Fruit fly (Drosophila melanogaster): ENCODE measurements around the gene Oseg1.

Oseg1 gene

DNA sequence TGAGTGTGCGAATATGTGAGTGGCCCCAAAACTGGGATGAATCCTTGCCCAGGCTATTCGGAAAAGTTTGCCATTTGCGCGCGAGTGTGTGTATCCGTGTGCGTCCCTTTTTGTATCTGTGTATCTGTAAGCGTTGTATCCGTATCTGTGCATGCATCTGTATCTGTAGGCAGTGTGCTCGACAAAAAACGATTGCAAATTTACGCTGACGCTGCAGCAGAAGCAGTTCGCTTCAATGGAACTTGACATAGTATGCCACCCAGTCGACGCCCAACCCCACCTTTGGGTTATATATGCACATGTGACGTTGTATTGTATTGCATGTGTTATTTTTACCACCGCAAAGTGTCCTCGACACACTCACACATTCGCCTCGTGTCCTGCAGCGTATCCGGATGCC lies 16.4 kb downstream of the Oseg1 start:
- TF ChIP-seq psq (optimal IDR thresholded peaks at IDR 0.05), result no peak
- TF ChIP-seq Dll (optimal IDR thresholded peaks at IDR 0.05), result no peak
- TF ChIP-seq CG8478 (optimal IDR thresholded peaks at IDR 0.05), result no peak
- TF ChIP-seq pan (optimal IDR thresholded peaks at IDR 0.05), result no peak
- no peak for TF ChIP-seq usp (GFP tag; optimal IDR thresholded peaks at IDR 0.05)
- TF ChIP-seq EcR (GFP tag; optimal IDR thresholded peaks at IDR 0.05), result no peak

DNA sequence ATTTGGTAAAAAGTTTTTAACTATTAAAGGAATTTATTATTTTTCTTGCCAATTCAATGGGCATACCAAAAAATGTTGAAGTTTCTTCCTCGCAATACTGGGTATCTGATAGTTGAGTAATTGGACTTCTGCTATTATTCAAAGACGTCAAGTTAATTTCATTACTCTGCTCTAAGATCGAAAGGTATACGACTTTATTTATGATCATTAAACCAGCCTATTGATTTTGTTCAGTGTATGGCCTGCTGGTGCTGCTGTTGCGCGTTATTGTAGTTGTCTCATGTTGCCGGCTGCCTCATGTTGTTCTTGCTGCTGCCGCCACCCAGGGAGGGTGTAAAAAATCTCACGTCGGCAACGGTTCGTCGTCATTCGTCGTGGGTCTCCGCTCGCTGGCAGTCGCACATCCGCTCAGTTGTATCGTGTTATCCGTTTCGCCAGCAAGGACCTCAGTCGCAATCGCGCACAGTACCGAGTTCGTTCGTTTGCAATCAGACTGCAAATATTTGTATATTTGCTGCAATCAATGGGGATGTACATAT lies 16.9 kb downstream of the Oseg1 start, which contains the start of gene CG7120:
Gene CG7120 (plus strand): TSS at position 371 of the 539 bp plus-strand sequence.
- TF ChIP-seq psq (optimal IDR thresholded peaks at IDR 0.05), result no peak
- no peak for TF ChIP-seq CG8478 (optimal IDR thresholded peaks at IDR 0.05)
- TF ChIP-seq pan (optimal IDR thresholded peaks at IDR 0.05), result no peak
- TF ChIP-seq EcR (GFP tag; optimal IDR thresholded peaks at IDR 0.05), result no peak
- TF ChIP-seq usp (GFP tag; optimal IDR thresholded peaks at IDR 0.05), result no peak
- no peak for TF ChIP-seq Dll (optimal IDR thresholded peaks at IDR 0.05)

DNA sequence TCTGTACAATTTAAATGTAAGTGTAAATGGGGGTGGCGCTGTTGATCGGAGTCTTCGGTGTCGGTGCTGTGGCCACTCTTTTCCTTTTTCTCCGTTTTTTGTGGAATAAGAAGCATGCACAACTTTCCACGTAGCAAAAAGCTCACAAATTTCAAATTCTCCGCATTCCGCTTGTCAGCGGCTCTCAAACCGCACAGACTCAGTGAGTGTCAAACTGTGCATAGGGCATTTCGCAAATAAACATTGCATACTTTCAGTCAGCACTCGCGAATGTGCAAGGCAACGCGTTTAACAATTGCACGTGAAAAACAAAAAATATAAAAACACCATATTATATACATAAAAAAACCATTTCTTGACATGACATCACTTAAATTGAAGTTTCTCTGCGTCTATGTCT lies 17.7 kb downstream of the Oseg1 start:
- TF ChIP-seq CG8478 (optimal IDR thresholded peaks at IDR 0.05) (no peak), psq (optimal IDR thresholded peaks at IDR 0.05) (no peak), pan (optimal IDR thresholded peaks at IDR 0.05) (no peak), EcR (GFP tag; optimal IDR thresholded peaks at IDR 0.05) (no peak), usp (GFP tag; optimal IDR thresholded peaks at IDR 0.05) (no peak), Dll (optimal IDR thresholded peaks at IDR 0.05) (no peak)

DNA sequence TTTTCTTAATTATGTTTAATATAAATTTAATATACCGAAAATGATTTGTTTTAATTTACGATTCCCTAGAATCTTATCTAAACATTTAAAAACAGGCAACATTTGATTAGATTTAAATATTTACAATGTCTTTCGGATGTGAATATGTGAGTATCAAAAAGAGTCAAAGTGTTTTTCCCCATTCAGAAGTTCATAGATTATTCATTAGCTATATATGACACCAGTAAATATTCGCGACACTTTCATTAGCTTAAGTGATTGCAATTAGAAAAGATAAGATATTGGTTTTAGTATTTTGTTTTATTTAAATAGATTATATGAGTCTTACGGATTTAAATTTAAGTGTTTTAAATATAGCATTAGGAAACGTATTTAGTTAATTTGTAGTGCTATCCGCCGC lies 18.5 kb downstream of the Oseg1 start:
- TF ChIP-seq pan (optimal IDR thresholded peaks at IDR 0.05), result no peak
- TF ChIP-seq EcR (GFP tag; optimal IDR thresholded peaks at IDR 0.05), result no peak
- no peak for TF ChIP-seq psq (optimal IDR thresholded peaks at IDR 0.05)
- no peak for TF ChIP-seq Dll (optimal IDR thresholded peaks at IDR 0.05)
- no peak for TF ChIP-seq CG8478 (optimal IDR thresholded peaks at IDR 0.05)
- no peak for TF ChIP-seq usp (GFP tag; optimal IDR thresholded peaks at IDR 0.05)

DNA sequence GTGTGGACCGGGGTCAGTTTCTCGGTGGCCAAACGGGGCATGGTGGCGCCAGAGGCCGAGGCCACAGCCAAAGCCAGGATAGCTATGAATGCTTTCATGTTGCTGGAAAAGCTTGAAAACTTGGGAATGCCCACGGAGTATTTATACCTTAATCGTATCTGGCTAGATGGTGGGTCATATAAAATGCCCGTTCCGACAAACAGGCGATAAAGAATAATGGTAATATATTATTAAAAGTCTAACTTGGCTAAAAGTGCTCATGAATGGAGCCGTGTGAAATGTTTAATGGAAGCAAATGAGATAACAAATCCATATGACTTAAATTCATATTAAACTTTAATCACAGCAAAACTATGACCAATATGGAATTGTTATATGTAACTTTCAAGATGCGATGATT lies 19.1 kb downstream of the Oseg1 start, which contains the start of gene Jon66Cii:
Gene Jon66Cii (minus strand): TSS at position 101 of the 400 bp plus-strand sequence.
- TF ChIP-seq Dll (optimal IDR thresholded peaks at IDR 0.05), result no peak

DNA sequence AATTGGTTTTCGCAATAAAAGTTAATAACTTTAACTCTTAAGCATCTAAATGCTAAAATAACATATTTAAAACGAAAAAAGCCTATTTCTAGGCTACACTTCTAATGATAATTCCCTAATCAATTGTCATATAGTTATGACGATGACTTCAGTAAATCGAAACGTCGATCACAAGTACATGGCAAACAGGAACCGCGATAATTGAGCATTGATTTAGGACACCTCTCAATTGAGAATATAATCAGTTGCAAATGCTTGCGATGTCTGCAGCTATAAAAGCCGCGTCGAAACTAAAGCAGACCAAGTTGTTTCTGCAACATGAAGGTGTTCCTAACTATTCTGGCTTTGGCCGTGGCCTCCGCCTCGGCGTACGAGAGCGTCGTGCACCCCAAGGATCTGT lies 21.4 kb downstream of the Oseg1 start, which contains the start of gene Jon66Ci:
Gene Jon66Ci (plus strand): TSS at position 301 of the 400 bp plus-strand sequence.
- no peak for TF ChIP-seq pan (optimal IDR thresholded peaks at IDR 0.05)
- TF ChIP-seq Dll (optimal IDR thresholded peaks at IDR 0.05), result no peak
- no peak for TF ChIP-seq EcR (GFP tag; optimal IDR thresholded peaks at IDR 0.05)
- no peak for TF ChIP-seq usp (GFP tag; optimal IDR thresholded peaks at IDR 0.05)
- TF ChIP-seq psq (optimal IDR thresholded peaks at IDR 0.05), result no peak
- no peak for TF ChIP-seq CG8478 (optimal IDR thresholded peaks at IDR 0.05)

DNA sequence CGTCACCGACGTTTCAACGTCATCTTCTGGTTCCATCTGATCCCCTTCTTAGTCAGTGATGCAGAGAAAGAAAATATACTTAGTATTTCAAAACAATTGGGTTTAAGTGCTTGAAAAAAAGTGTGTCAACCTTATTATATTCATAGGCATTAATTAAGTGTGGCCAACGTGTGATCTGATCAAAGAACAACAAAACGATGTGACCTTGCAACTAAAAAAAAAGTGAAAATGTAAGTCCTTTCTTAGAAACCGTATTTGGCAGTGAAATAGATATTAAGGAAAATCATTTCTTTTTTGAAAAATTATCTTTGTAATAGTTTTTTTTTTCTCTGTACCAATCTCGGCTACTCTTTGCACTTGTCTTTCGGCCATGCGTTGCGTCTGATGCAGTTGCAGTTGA lies 27.6 kb downstream of the Oseg1 start:
- TF ChIP-seq psq (optimal IDR thresholded peaks at IDR 0.05) (no peak), pan (optimal IDR thresholded peaks at IDR 0.05) (no peak), usp (GFP tag; optimal IDR thresholded peaks at IDR 0.05) (no peak), Dll (optimal IDR thresholded peaks at IDR 0.05) (no peak), EcR (GFP tag; optimal IDR thresholded peaks at IDR 0.05) (no peak), CG8478 (optimal IDR thresholded peaks at IDR 0.05) (no peak)

DNA sequence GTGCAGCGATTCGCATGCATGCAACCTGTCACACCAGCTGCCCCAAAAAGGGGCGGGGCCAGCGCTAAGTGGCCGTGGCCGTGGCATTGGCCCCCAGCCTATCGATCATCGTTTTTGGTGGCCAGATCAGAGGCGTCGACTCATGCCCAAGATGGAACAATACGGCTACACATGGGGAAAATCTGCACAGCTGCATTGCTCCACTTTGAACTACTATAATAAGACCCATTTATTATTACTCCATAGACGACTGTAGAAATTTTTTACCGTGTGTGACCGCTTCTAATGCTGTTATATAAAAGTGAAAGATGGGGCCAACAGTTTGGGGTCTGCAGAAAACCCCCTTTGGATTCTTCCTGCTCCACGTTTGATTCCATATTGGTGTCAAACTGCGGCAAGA lies 28.7 kb downstream of the Oseg1 start:
- TF ChIP-seq EcR (GFP tag; optimal IDR thresholded peaks at IDR 0.05) (no peak), CG8478 (optimal IDR thresholded peaks at IDR 0.05) (no peak), psq (optimal IDR thresholded peaks at IDR 0.05) (no peak), usp (GFP tag; optimal IDR thresholded peaks at IDR 0.05) (no peak), pan (optimal IDR thresholded peaks at IDR 0.05) (no peak), Dll (optimal IDR thresholded peaks at IDR 0.05) (no peak)

DNA sequence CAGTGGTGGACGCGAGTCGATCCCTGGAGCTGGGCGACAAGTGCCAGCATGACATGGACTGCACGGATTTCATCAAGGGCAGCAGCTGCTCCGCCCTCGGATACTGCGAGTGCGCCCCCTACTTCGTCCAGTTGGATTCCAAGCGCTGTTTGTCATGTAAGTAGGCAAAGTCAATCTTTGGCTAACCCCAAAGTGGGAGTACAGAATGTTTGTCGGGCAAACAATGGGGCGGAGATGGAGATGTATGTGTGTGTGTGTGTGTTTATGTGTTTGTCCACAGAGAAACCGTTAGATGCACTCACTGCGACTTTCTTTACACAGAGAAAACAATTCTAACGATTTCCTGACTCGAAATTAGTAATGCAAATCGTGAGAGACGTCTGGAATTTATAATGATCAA lies 33.5 kb downstream of the Oseg1 start:
- TF ChIP-seq Dll (optimal IDR thresholded peaks at IDR 0.05) (no peak), usp (GFP tag; optimal IDR thresholded peaks at IDR 0.05) (no peak), CG8478 (optimal IDR thresholded peaks at IDR 0.05) (no peak)

DNA sequence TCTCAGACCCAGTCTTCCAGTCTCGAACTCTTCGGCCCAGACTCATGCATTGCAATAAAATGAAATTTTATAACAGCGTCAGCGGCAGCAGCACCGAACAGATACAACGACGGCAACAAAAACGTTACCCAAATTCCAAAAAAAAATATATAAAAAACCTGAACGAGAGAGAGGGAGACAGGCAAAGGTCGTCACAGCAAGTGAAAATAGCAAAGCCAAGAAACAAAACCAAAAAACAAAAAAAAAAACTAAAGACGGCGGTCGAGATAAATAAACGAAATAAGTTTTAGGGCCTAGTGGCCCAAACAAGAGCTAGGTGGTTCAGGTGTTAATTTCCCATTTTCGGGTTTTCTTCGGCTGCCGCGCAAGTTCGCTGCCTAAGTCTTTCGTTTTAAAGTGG lies 38.5 kb downstream of the Oseg1 start:
- no peak for TF ChIP-seq CG8478 (optimal IDR thresholded peaks at IDR 0.05)
- no peak for TF ChIP-seq pan (optimal IDR thresholded peaks at IDR 0.05)
- TF ChIP-seq psq (optimal IDR thresholded peaks at IDR 0.05), result no peak
- no peak for TF ChIP-seq EcR (GFP tag; optimal IDR thresholded peaks at IDR 0.05)
- TF ChIP-seq usp (GFP tag; optimal IDR thresholded peaks at IDR 0.05), result no peak
- no peak for TF ChIP-seq Dll (optimal IDR thresholded peaks at IDR 0.05)

DNA sequence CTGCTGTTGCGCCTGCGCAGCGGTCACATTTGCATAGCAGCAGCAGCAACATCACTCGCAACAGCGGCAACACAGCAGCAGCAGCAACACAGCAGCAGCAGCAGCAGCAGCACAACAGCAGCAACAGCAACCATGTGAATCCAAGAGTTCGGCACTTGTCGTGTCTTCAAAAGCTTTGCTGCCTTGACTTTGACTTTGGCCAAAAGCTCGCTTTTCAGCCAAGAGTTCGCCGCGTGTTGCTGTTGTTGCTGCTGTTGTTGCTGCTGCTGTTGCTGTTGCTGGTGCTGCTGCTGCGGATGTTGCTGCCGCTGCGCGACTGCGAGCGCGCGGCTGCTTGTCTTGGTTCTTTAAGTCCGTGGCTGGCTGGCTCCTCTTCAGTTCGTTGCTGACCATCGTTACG lies 40.6 kb downstream of the Oseg1 start, which contains the start of gene ImpE1:
Gene ImpE1 (plus strand): TSS at position 371 of the 400 bp plus-strand sequence.
- TF ChIP-seq CG8478 (optimal IDR thresholded peaks at IDR 0.05), result no peak
- TF ChIP-seq Dll (optimal IDR thresholded peaks at IDR 0.05), result peak; percentile 2

DNA sequence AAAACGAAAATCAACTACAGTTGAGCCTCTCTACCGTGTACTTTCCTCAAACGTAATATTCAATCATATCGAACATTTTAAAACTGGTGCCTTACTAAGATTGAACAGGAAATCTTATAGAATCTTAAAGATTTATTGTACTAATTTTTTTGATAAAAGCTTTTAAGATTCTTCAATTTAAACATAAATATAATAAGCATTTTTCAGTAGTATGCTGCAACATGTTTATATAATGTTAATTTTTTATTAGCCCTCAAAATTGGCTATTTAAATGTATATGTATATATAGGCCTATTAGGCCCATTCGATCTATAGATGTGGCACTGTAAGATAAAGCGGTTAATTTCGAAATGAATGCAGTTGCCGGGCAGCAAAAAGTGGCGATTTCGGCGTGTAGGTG lies 41.1 kb downstream of the Oseg1 start:
- TF ChIP-seq usp (GFP tag; optimal IDR thresholded peaks at IDR 0.05) (no peak), pan (optimal IDR thresholded peaks at IDR 0.05) (no peak), CG8478 (optimal IDR thresholded peaks at IDR 0.05) (no peak), psq (optimal IDR thresholded peaks at IDR 0.05) (no peak), EcR (GFP tag; optimal IDR thresholded peaks at IDR 0.05) (no peak), Dll (optimal IDR thresholded peaks at IDR 0.05) (no peak)

DNA sequence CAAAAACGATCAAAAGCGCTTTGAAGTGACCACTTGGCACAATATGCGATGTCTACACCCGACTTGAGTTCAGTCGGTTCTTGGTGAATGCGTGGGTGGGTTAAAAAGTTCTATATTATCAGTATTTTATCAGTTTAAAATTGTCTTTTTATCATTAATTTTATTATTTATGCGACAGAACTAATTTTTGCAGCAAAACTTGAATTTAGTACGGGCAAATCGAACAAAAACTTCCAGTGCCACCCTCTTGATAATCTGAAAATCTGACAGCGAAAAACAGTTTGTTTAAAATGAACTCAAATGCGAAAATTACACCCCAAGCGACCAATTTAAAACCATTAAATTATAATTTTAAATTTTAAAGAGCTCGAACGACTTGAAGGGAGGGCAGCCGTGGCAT lies 41.7 kb downstream of the Oseg1 start:
- no peak for TF ChIP-seq pan (optimal IDR thresholded peaks at IDR 0.05)
- TF ChIP-seq Dll (optimal IDR thresholded peaks at IDR 0.05), result no peak
- no peak for TF ChIP-seq usp (GFP tag; optimal IDR thresholded peaks at IDR 0.05)
- TF ChIP-seq psq (optimal IDR thresholded peaks at IDR 0.05), result no peak
- no peak for TF ChIP-seq CG8478 (optimal IDR thresholded peaks at IDR 0.05)
- TF ChIP-seq EcR (GFP tag; optimal IDR thresholded peaks at IDR 0.05), result no peak

Data from whole organism.